Worm (Caenorhabditis elegans): ENCODE measurements around the gene pis-1.

DNA sequence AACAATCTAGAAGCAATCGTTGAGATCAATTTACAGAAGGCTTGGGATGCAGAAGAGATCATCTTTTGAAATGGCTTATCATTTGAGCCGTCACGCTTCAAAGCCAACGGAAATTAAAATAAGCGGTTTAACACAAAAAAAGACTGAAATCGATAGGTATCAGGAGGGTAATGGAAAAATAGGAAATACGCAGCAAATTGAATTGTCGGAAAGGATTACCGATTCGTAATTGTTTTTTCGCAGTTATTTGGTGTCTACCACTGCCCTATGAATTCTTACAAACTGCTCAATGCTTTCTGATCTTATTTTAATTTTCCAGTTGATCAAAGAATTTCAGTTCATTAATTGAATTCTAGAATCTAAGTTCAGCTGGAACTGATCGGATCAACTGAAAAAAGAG, 15.1 kb upstream of the pis-1 start:
- TF ChIP-seq syd-9 (tag; optimal IDR thresholded peaks at IDR 0.05) (no peak), ama-1 (optimal IDR thresholded peaks at IDR 0.05) (no peak), pha-4 (tag; optimal IDR thresholded peaks at IDR 0.05) (no peak)
